Fruit fly (Drosophila melanogaster): ENCODE data around the gene Npl4.

Npl4 gene

dm6 chr3R:25631079-25631478, 6.6 kb upstream of the Npl4 start (continued):
- TF ChIP-seq MTF-1 (GFP tag; optimal IDR thresholded peaks at IDR 0.05; ENCODE audit: borderline replicate concordance) (no peak), wor (GFP tag; IDR thresholded peaks at IDR 0.05) (peak; percentile 67), Oli (tag; optimal IDR thresholded peaks at IDR 0.05) (peak; percentile 68), CG14014 (GFP tag; IDR thresholded peaks at IDR 0.05) (peak; percentile 73), CG34422 (GFP tag; IDR thresholded peaks at IDR 0.05) (peak; percentile 77), ewg (GFP tag; optimal IDR thresholded peaks at IDR 0.05) (peak; percentile 48), pita (GFP tag; optimal IDR thresholded peaks at IDR 0.05) (no peak), CG1603 (tag; optimal IDR thresholded peaks at IDR 0.05) (peak; percentile 57), Gsc (GFP tag; IDR thresholded peaks at IDR 0.05) (0 out of 2 replicates have a peak, but pooled peaks have one; percentile 41), CG13296 (GFP tag; optimal IDR thresholded peaks at IDR 0.05) (peak; percentile 56), CG10462 (GFP tag; optimal IDR thresholded peaks at IDR 0.05) (peak; percentile 14), CG3726 (GFP tag; IDR thresholded peaks at IDR 0.05) (peak; percentile 76; the same call in 2 of the 3 replicates), CG12236 (GFP tag; optimal IDR thresholded peaks at IDR 0.05) (no peak), trh (GFP tag; optimal IDR thresholded peaks at IDR 0.05) (no peak), Hmr (GFP tag; optimal IDR thresholded peaks at IDR 0.05) (peak; percentile 79), ATbp (GFP tag; optimal IDR thresholded peaks at IDR 0.05) (peak; percentile 72), MESR4 (GFP tag; optimal IDR thresholded peaks at IDR 0.05) (no peak), nerfin-1 (tag; optimal IDR thresholded peaks at IDR 0.05) (peak; percentile 71), ro (GFP tag; IDR thresholded peaks at IDR 0.05) (no peak), Camta (GFP tag; optimal IDR thresholded peaks at IDR 0.05) (peak; percentile 13), ci (GFP tag; IDR thresholded peaks at IDR 0.05) (peak; percentile 88), CG18476 (GFP tag; optimal IDR thresholded peaks at IDR 0.05) (peak; percentile 53), CG34376 (GFP tag; optimal IDR thresholded peaks at IDR 0.05) (peak; percentile 27), toy (GFP tag; IDR thresholded peaks at IDR 0.05) (no peak), tup (GFP tag; optimal IDR thresholded peaks at IDR 0.05) (peak; percentile 21), CG10321 (GFP tag; IDR thresholded peaks at IDR 0.05) (no peak), YL-1 (GFP tag; optimal IDR thresholded peaks at IDR 0.05) (no peak), CG4707 (GFP tag; optimal IDR thresholded peaks at IDR 0.05) (peak; percentile 17), ap (GFP tag; IDR thresholded peaks at IDR 0.05) (peak; percentile 29; the same call in 1 of the 2 replicates), CG6854 (GFP tag; optimal IDR thresholded peaks at IDR 0.05) (peak; percentile 24), dpn (GFP tag; optimal IDR thresholded peaks at IDR 0.05) (peak; percentile 60 to 67), Ravus (GFP tag; IDR thresholded peaks at IDR 0.05) (no peak; the same call in 1 of the 2 replicates), CG42726 (GFP tag; IDR thresholded peaks at IDR 0.05; ENCODE audit: partially characterized antibody) (no peak), Lim3 (GFP tag; IDR thresholded peaks at IDR 0.05) (no peak; the same call in 1 of the 2 replicates), CG10959 (GFP tag; IDR thresholded peaks at IDR 0.05) (no peak), CG6813 (GFP tag; optimal IDR thresholded peaks at IDR 0.05) (peak; percentile 50), hkb (optimal IDR thresholded peaks at IDR 0.05) (no peak), hkb (GFP tag; IDR thresholded peaks at IDR 0.05) (peak; percentile 81), CG2889 (GFP tag; IDR thresholded peaks at IDR 0.05) (peak; percentile 66), CG10366 (GFP tag; IDR thresholded peaks at IDR 0.05) (peak; percentile 77), onecut (GFP tag; IDR thresholded peaks at IDR 0.05) (peak; percentile 60), oc (tag; optimal IDR thresholded peaks at IDR 0.05) (peak; percentile 45), fd102C (GFP tag; optimal IDR thresholded peaks at IDR 0.05) (no peak), bigmax (GFP tag; optimal IDR thresholded peaks at IDR 0.05) (no peak), Sox100B (GFP tag; optimal IDR thresholded peaks at IDR 0.05) (no peak), NK7.1 (GFP tag; optimal IDR thresholded peaks at IDR 0.05) (peak; percentile 44), pzg (GFP tag; optimal IDR thresholded peaks at IDR 0.05) (no peak), CG14710 (tag; optimal IDR thresholded peaks at IDR 0.05) (peak; percentile 32), caup (GFP tag; optimal IDR thresholded peaks at IDR 0.05; ENCODE audit: severe bottlenecking) (peak; percentile 61), CG3838 (GFP tag; optimal IDR thresholded peaks at IDR 0.05) (no peak), grn (GFP tag; optimal IDR thresholded peaks at IDR 0.05) (no peak)
